Worm (Caenorhabditis elegans) whole organism, L2 larva: ENCODE results near the gene srx-122.

Source experiments
- F13H6.1 ChIP-seq: sonication (generic microtip); optimal IDR thresholded peaks from 2 replicates; lab custom pipeline; 2016; ENCODE audit warnings: missing genetic modification characterization, missing compliant biosample characterization
- R02D3.7 ChIP-seq: fragments of 150-350 bp; optimal IDR thresholded peaks from 2 replicates; lab custom pipeline; 2014; ENCODE audit warnings: missing biosample characterization, missing genetic modification characterization
- Y55F3AM.14 ChIP-seq: fragments of 200-800 bp; sonication (Bioruptor generic); optimal IDR thresholded peaks from 2 replicates; lab custom pipeline; 2018; ENCODE audit warnings: mild to moderate bottlenecking, missing genetic modification characterization, missing compliant biosample characterization
- alr-1 ChIP-seq: fragments of 150-350 bp; optimal IDR thresholded peaks from 2 replicates; lab custom pipeline; 2014; ENCODE audit warnings: missing biosample characterization, missing genetic modification characterization
- ama-1 ChIP-seq: fragments of 150-350 bp; optimal IDR thresholded peaks from 2 replicates; lab custom pipeline; 2018; ENCODE audit warnings: inconsistent platforms
- blmp-1 ChIP-seq: sonication (generic microtip); optimal IDR thresholded peaks from 2 replicates; lab custom pipeline; 2017; ENCODE audit warnings: missing genetic modification characterization, mild to moderate bottlenecking, missing compliant biosample characterization, antibody characterized with exemption, moderate library complexity; ENCODE audit not compliant: insufficient read depth
- ceh-16 ChIP-seq: fragments of 150-350 bp; optimal IDR thresholded peaks from 2 replicates; lab custom pipeline; 2014; ENCODE audit warnings: missing biosample characterization, missing genetic modification characterization
- dmd-4 ChIP-seq: sonication (generic microtip); optimal IDR thresholded peaks from 2 replicates; lab custom pipeline; 2017; ENCODE audit warnings: missing biosample characterization, missing genetic modification characterization
- egl-27 ChIP-seq: sonication (generic microtip); optimal IDR thresholded peaks from 3 replicates; lab custom pipeline; 2017; ENCODE audit warnings: missing biosample characterization, missing genetic modification reagents, missing genetic modification characterization
- fos-1 ChIP-seq: fragments of 150-350 bp; optimal IDR thresholded peaks from 2 replicates; lab custom pipeline; 2014; ENCODE audit warnings: missing biosample characterization, missing genetic modification characterization
- lin-11 ChIP-seq: fragments of 150-350 bp; sonication (generic microtip); optimal IDR thresholded peaks from 2 replicates; lab custom pipeline; 2014; ENCODE audit warnings: missing biosample characterization, missing genetic modification characterization, inconsistent platforms, mixed read lengths
- lin-13 ChIP-seq: fragments of 150-350 bp; optimal IDR thresholded peaks from 2 replicates; lab custom pipeline; 2014; ENCODE audit warnings: missing biosample characterization, missing genetic modification reagents, missing genetic modification characterization
- lin-39 ChIP-seq: fragments of 150-350 bp; optimal IDR thresholded peaks from 2 replicates; lab custom pipeline; 2014; ENCODE audit warnings: missing biosample characterization, missing genetic modification reagents, missing genetic modification characterization
- mdl-1 ChIP-seq, 2 experiments: fragments of 150-350 bp in 1 of 2; sonication (generic microtip) in 1 of 2; optimal IDR thresholded peaks; 2 replicates each; lab custom pipeline; 2017; ENCODE audit warnings: missing biosample characterization in 2 of 2, missing genetic modification characterization in 2 of 2
- nhr-10 ChIP-seq: sonication (generic microtip); optimal IDR thresholded peaks from 2 replicates; lab custom pipeline; 2017; ENCODE audit warnings: missing biosample characterization, missing genetic modification characterization
- nhr-11 ChIP-seq: fragments of 150-350 bp; optimal IDR thresholded peaks from 2 replicates; lab custom pipeline; 2014; ENCODE audit warnings: missing biosample characterization, missing genetic modification characterization
- nhr-12 ChIP-seq: fragments of 150-350 bp; optimal IDR thresholded peaks from 2 replicates; lab custom pipeline; 2014; ENCODE audit warnings: missing biosample characterization, missing genetic modification characterization
- nhr-129 ChIP-seq: fragments of 150-350 bp; optimal IDR thresholded peaks from 2 replicates; lab custom pipeline; 2014; ENCODE audit warnings: missing biosample characterization, missing genetic modification characterization
- nhr-21 ChIP-seq: fragments of 150-350 bp; optimal IDR thresholded peaks from 2 replicates; lab custom pipeline; 2014; ENCODE audit warnings: missing biosample characterization, missing genetic modification characterization
- nhr-23 ChIP-seq: fragments of 150-350 bp; optimal IDR thresholded peaks from 2 replicates; lab custom pipeline; 2014; ENCODE audit warnings: missing biosample characterization, missing genetic modification reagents, missing genetic modification characterization
- nhr-25 ChIP-seq: fragments of 150-350 bp; sonication (generic microtip); optimal IDR thresholded peaks from 3 replicates; lab custom pipeline; 2014; ENCODE audit warnings: missing biosample characterization, missing genetic modification characterization
- nhr-6 ChIP-seq: fragments of 150-350 bp; optimal IDR thresholded peaks from 2 replicates; lab custom pipeline; 2014; ENCODE audit warnings: missing biosample characterization, missing genetic modification characterization
- nhr-77 ChIP-seq: fragments of 150-350 bp; optimal IDR thresholded peaks from 2 replicates; lab custom pipeline; 2014; ENCODE audit warnings: missing biosample characterization, missing genetic modification characterization
- sma-3 ChIP-seq: sonication (generic microtip); optimal IDR thresholded peaks from 2 replicates; lab custom pipeline; 2016; ENCODE audit warnings: missing genetic modification reagents, missing genetic modification characterization, missing compliant biosample characterization
- sma-9 ChIP-seq, 2 experiments: fragments of 150-350 bp in 1 of 2; sonication (generic microtip) in 1 of 2; optimal IDR thresholded peaks; 2 replicates each; lab custom pipeline; 2014 to 2016; ENCODE audit warnings: missing genetic modification characterization in 2 of 2, mild to moderate bottlenecking in 1 of 2, missing biosample characterization in 1 of 2, missing compliant biosample characterization in 1 of 2, missing genetic modification reagents in 1 of 2, moderate library complexity in 1 of 2
- snpc-4 ChIP-seq: fragments of 150-350 bp; optimal IDR thresholded peaks from 2 replicates; lab custom pipeline; 2014; ENCODE audit warnings: missing biosample characterization, missing genetic modification characterization
- unc-55 ChIP-seq: fragments of 150-350 bp; sonication (generic microtip); optimal IDR thresholded peaks from 3 replicates; lab custom pipeline; 2014; ENCODE audit warnings: missing biosample characterization, missing genetic modification reagents, missing genetic modification characterization
- unc-62 ChIP-seq: fragments of 150-350 bp; optimal IDR thresholded peaks from 2 replicates; lab custom pipeline; 2014; ENCODE audit warnings: missing biosample characterization, missing genetic modification reagents, missing genetic modification characterization
- zag-1 ChIP-seq: fragments of 150-350 bp; optimal IDR thresholded peaks from 2 replicates; lab custom pipeline; 2014; ENCODE audit warnings: missing biosample characterization, missing genetic modification characterization
- ztf-4 ChIP-seq: fragments of 150-350 bp; optimal IDR thresholded peaks from 2 replicates; lab custom pipeline; 2014; ENCODE audit warnings: missing biosample characterization, missing genetic modification characterization

Gene srx-122

ce11 chrV:3273156-3273555 lies 24.5 kb downstream of the srx-122 start, which contains the start of gene T28A11.20:
Gene T28A11.20, minus strand, starts transcription at chrV:3273256.
- TF ChIP-seq mdl-1 (tag; optimal IDR thresholded peaks at IDR 0.05; lab: Kevin White, UChicago) (no peak), lin-13 (GFP tag; lab: Kevin White, UChicago) (no peak), nhr-21 (tag; lab: Kevin White, UChicago) (no peak), nhr-6 (tag; lab: Kevin White, UChicago) (no peak), unc-62 (GFP tag; lab: Kevin White, UChicago) (no peak), nhr-12 (tag; lab: Kevin White, UChicago) (no peak), egl-27 (tag; lab: Kevin White, UChicago) (no peak), ama-1 (lab: Kevin White, UChicago) (no peak)

- TF ChIP-seq sma-9 (GFP tag; optimal IDR thresholded peaks at IDR 0.05; lab: Kevin White, UChicago) (peak; percentile 33), sma-9 (tag; optimal IDR thresholded peaks at IDR 0.05; lab: Kevin White, UChicago) (no peak), nhr-11 (tag; lab: Kevin White, UChicago) (no peak)
Observed at ce11 chrV:3269407-3269806, 28.3 kb downstream of the srx-122 start, which contains the start of gene T28A11.19. Gene T28A11.19, minus strand, starts transcription at chrV:3269514.

- TF ChIP-seq lin-11 (tag; lab: Kevin White, UChicago) (no peak), sma-9 (GFP tag; optimal IDR thresholded peaks at IDR 0.05; lab: Kevin White, UChicago) (no peak), sma-9 (tag; optimal IDR thresholded peaks at IDR 0.05; lab: Kevin White, UChicago) (no peak), ama-1 (lab: Kevin White, UChicago) (no peak), ztf-4 (tag; lab: Kevin White, UChicago) (no peak), nhr-77 (tag; lab: Kevin White, UChicago) (no peak), snpc-4 (no peak), nhr-129 (tag; lab: Kevin White, UChicago) (no peak), nhr-23 (no peak)
Observed at ce11 chrV:3267950-3268349, 29.7 kb downstream of the srx-122 start, which contains the start of gene T28A11.18. Gene T28A11.18, minus strand, starts transcription at chrV:3268050.

ce11 chrV:3266189-3266588 lies 31.5 kb downstream of the srx-122 start, which contains the start of gene T28A11.17:
Gene T28A11.17, minus strand, starts transcription at chrV:3266289.
- TF ChIP-seq ama-1 (lab: Kevin White, UChicago) (no peak), nhr-129 (tag; lab: Kevin White, UChicago) (no peak), fos-1 (no peak), Y55F3AM.14 (GFP tag; lab: Kevin White, UChicago) (no peak)

- no peak for TF ChIP-seq unc-62 (GFP tag; lab: Kevin White, UChicago)
- TF ChIP-seq dmd-4 (tag; lab: Kevin White, UChicago) = no peak
- TF ChIP-seq ceh-16 (tag; lab: Kevin White, UChicago) = no peak
- TF ChIP-seq zag-1 (tag; lab: Kevin White, UChicago) = no peak
- TF ChIP-seq alr-1 = no peak
- no peak for TF ChIP-seq unc-55
- TF ChIP-seq nhr-21 (tag; lab: Kevin White, UChicago) = no peak
- no peak for TF ChIP-seq R02D3.7 (tag; lab: Kevin White, UChicago)
- no peak for TF ChIP-seq snpc-4
- TF ChIP-seq nhr-10 (tag; lab: Kevin White, UChicago) = no peak
- no peak for TF ChIP-seq blmp-1
- TF ChIP-seq sma-3 (GFP tag; lab: Kevin White, UChicago) = no peak
- TF ChIP-seq nhr-25 (tag; lab: Kevin White, UChicago) = no peak
Observed at ce11 chrV:3260075-3260474, 37.6 kb downstream of the srx-122 start, which contains the start of gene srbc-5. Gene srbc-5, plus strand, starts transcription at chrV:3260375.

DNA sequence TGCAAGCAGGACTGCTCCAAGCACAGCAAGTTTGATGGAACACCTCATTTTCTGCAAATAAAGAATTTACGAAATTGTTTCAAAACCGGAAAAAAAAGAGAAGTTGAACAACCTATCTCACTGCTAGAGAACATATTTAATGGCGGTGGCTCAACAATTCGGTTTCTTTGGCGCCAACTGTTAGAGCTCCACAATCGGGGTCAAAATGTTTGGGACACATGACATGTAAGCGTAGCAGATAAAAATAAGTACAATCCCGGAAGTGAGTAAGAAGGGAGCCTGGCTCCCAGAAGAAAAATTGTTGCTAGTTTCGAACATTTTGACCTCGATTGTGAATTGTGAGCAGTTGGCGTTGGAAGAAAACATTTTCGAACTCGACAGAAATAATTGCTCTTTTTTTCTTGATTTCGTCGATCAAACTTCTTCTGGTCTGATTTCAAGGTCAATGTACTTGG lies 38.5 kb downstream of the srx-122 start, which contains the start of gene T28A11.16:
TSS of gene T28A11.16 (minus strand) at position 51 of the 455 bp plus-strand sequence.
- TF ChIP-seq F13H6.1 = peak; percentile 30
- peak; percentile 88 for TF ChIP-seq sma-9 (GFP tag; optimal IDR thresholded peaks at IDR 0.05; lab: Kevin White, UChicago)
- TF ChIP-seq sma-9 (tag; optimal IDR thresholded peaks at IDR 0.05; lab: Kevin White, UChicago) = no peak
- no peak for TF ChIP-seq lin-39 (tag; lab: Kevin White, UChicago)
- TF ChIP-seq, all 48 proteins: peak for 2
